Fruit fly (Drosophila melanogaster) whole organism, wandering third instar larva: ENCODE results near the gene Mt2.

Source experiments
- CG9705 ChIP-seq: fragments of 200-800 bp; sonication (Bioruptor generic); optimal IDR thresholded peaks from 2 replicates; lab custom pipeline; 2018; ENCODE audit warnings: missing biosample characterization, mild to moderate bottlenecking, missing genetic modification characterization
- Dif ChIP-seq: fragments of 200-275, 200-300 bp; sonication (Bioruptor generic); optimal IDR thresholded peaks from 2 replicates; lab custom pipeline; 2018; ENCODE audit warnings: missing biosample characterization, missing genetic modification characterization; ENCODE audit not compliant: partially characterized antibody
- fru ChIP-seq: fragments of 200-800 bp; sonication (Bioruptor generic); optimal IDR thresholded peaks from 3 replicates; lab custom pipeline; 2016; ENCODE audit warnings: missing biosample characterization, mild to moderate bottlenecking, missing genetic modification characterization
- usp ChIP-seq: fragments of >200 bp; optimal IDR thresholded peaks from 2 replicates; lab custom pipeline; 2017; ENCODE audit warnings: missing biosample characterization, missing genetic modification characterization

- TF ChIP-seq fru (GFP tag; lab: Kevin White, UChicago), result no peak
- TF ChIP-seq CG9705 (GFP tag; lab: Kevin White, UChicago), result no peak
- TF ChIP-seq Dif (GFP tag; lab: Kevin White, UChicago), result no peak
- TF ChIP-seq usp, result no peak
These were observed 10.8 kb downstream of the Mt2 start for dm6 chr2L:12107087-12107486.
